Fruit fly (Drosophila melanogaster): ENCODE results near the gene Sry-delta.

The Sry-delta gene

dm6 chr3R:30090261-30091006 lies 47.3 kb downstream of the Sry-delta start (continued):
- TF ChIP-seq svp (GFP tag), result no peak
- peak; percentile 22 for TF ChIP-seq Eip78C (GFP tag)
- no peak for TF ChIP-seq Hr39 (GFP tag; optimal IDR thresholded peaks at IDR 0.05)
- no peak for TF ChIP-seq CG3919 (GFP tag; optimal IDR thresholded peaks at IDR 0.05)
- no peak for TF ChIP-seq Met (GFP tag; optimal IDR thresholded peaks at IDR 0.05)
- peak; percentile 20 for TF ChIP-seq Ets96B (tag; optimal IDR thresholded peaks at IDR 0.05)
- no peak for TF ChIP-seq CG6792 (GFP tag; optimal IDR thresholded peaks at IDR 0.05)
- TF ChIP-seq CG11902 (GFP tag; optimal IDR thresholded peaks at IDR 0.05), result no peak
- TF ChIP-seq Eip93F (GFP tag; optimal IDR thresholded peaks at IDR 0.05), result no peak

- TF ChIP-seq CG9139 (GFP tag; optimal IDR thresholded peaks at IDR 0.05) (no peak), achi (GFP tag; optimal IDR thresholded peaks at IDR 0.05) (no peak), Hr4 (GFP tag; optimal IDR thresholded peaks at IDR 0.05) (no peak), fd59A (GFP tag; optimal IDR thresholded peaks at IDR 0.05) (no peak), Hr38 (GFP tag; optimal IDR thresholded peaks at IDR 0.05) (no peak), Blimp-1 (GFP tag; optimal IDR thresholded peaks at IDR 0.05) (no peak), fd85E (GFP tag; optimal IDR thresholded peaks at IDR 0.05) (no peak), CG15336 (GFP tag; IDR thresholded peaks at IDR 0.05) (no peak), CG6854 (GFP tag; optimal IDR thresholded peaks at IDR 0.05) (no peak), fkh (GFP tag; optimal IDR thresholded peaks at IDR 0.05) (no peak), CG31627 (GFP tag; optimal IDR thresholded peaks at IDR 0.05) (no peak), CG8319 (GFP tag; optimal IDR thresholded peaks at IDR 0.05) (no peak), CG16779 (tag; optimal IDR thresholded peaks at IDR 0.05) (no peak), CG1621 (tag; optimal IDR thresholded peaks at IDR 0.05) (no peak), esn (GFP tag; optimal IDR thresholded peaks at IDR 0.05) (no peak)
These were observed 48.9 kb downstream of the Sry-delta start for dm6 chr3R:30091795-30092699.

dm6 chr3R:30092700-30093044 lies 49.5 kb downstream of the Sry-delta start:
- TF ChIP-seq Blimp-1 (GFP tag; optimal IDR thresholded peaks at IDR 0.05), result peak; percentile 19
- TF ChIP-seq eg (GFP tag; IDR thresholded peaks at IDR 0.05), result peak; percentile 85
- TF ChIP-seq CG11902 (GFP tag; optimal IDR thresholded peaks at IDR 0.05), result peak; percentile 30
- TF ChIP-seq pdm3 (GFP tag; optimal IDR thresholded peaks at IDR 0.05), result peak; percentile 59
- TF ChIP-seq Hr38 (GFP tag; optimal IDR thresholded peaks at IDR 0.05), result no peak
- peak; percentile 82 for TF ChIP-seq CG6163 (GFP tag; IDR thresholded peaks at IDR 0.05)
- no peak for TF ChIP-seq CG8632 (GFP tag; optimal IDR thresholded peaks at IDR 0.05)
- no peak for TF ChIP-seq fd85E (GFP tag; optimal IDR thresholded peaks at IDR 0.05)
- peak; percentile 31 for TF ChIP-seq Sox14 (GFP tag; optimal IDR thresholded peaks at IDR 0.05)
- TF ChIP-seq OdsH (GFP tag; optimal IDR thresholded peaks at IDR 0.05), result peak; percentile 71
- peak; percentile 57 for TF ChIP-seq achi (GFP tag; optimal IDR thresholded peaks at IDR 0.05)
- TF ChIP-seq Gug (GFP tag; IDR thresholded peaks at IDR 0.05), result 0 out of 2 replicates have a peak, but pooled peaks have one; percentile 40
- TF ChIP-seq spab (GFP tag; optimal IDR thresholded peaks at IDR 0.05), result no peak
- peak; percentile 61 for TF ChIP-seq Hr39 (GFP tag; optimal IDR thresholded peaks at IDR 0.05)
- TF ChIP-seq Sox102F (GFP tag; optimal IDR thresholded peaks at IDR 0.05), result peak; percentile 38
- TF ChIP-seq CG1621 (tag; optimal IDR thresholded peaks at IDR 0.05), result no peak
- TF ChIP-seq CG7368 (GFP tag; optimal IDR thresholded peaks at IDR 0.05), result peak; percentile 4
- peak; percentile 86 for TF ChIP-seq Eip78C (GFP tag)
- no peak for TF ChIP-seq CG8319 (GFP tag; optimal IDR thresholded peaks at IDR 0.05)
- TF ChIP-seq dsx (GFP tag; optimal IDR thresholded peaks at IDR 0.05; ENCODE audit: poor library complexity, severe bottlenecking), result no peak
- peak; percentile 55 for TF ChIP-seq acj6 (GFP tag; optimal IDR thresholded peaks at IDR 0.05)
- TF ChIP-seq CG11762 (GFP tag; optimal IDR thresholded peaks at IDR 0.05; ENCODE audit: insufficient read depth), result no peak
- peak; percentile 79 for TF ChIP-seq CG8119 (GFP tag; IDR thresholded peaks at IDR 0.05)
- TF ChIP-seq svp (GFP tag), result peak; percentile 52
- TF ChIP-seq vri (GFP tag; optimal IDR thresholded peaks at IDR 0.05), result peak; percentile 9
- TF ChIP-seq Lpt (GFP tag; optimal IDR thresholded peaks at IDR 0.05), result peak; percentile 59
- TF ChIP-seq Hr4 (GFP tag; optimal IDR thresholded peaks at IDR 0.05), result peak; percentile 88
- no peak for TF ChIP-seq Eip93F (GFP tag; optimal IDR thresholded peaks at IDR 0.05)
- TF ChIP-seq dac (GFP tag; optimal IDR thresholded peaks at IDR 0.05), result peak; percentile 74
- peak; percentile 28 for TF ChIP-seq Eip75B (GFP tag; optimal IDR thresholded peaks at IDR 0.05)
- peak; percentile 85 for TF ChIP-seq CG32006 (GFP tag; optimal IDR thresholded peaks at IDR 0.05)
- peak; percentile 23 for TF ChIP-seq CG34406 (GFP tag; optimal IDR thresholded peaks at IDR 0.05)
- TF ChIP-seq CG3919 (GFP tag; optimal IDR thresholded peaks at IDR 0.05), result peak; percentile 57

Data from whole organism, prepupa.